Fruit fly (Drosophila melanogaster) ovary, adult (tissue): ENCODE measurements around the gene alpha-Est6.

Experiments used
- CG17801 ChIP-seq: fragments of 200-800 bp; optimal IDR thresholded peaks from 2 replicates; lab custom pipeline; 2019; ENCODE audit warnings: missing biosample characterization, mild to moderate bottlenecking, missing genetic modification characterization, moderate library complexity; ENCODE audit not compliant: partially characterized antibody

alpha-Est6 gene

dm6 chr3R:7475708-7476107 is 52.9 kb downstream of the alpha-Est6 start:
- no peak for TF ChIP-seq CG17801 (GFP tag; lab: Kevin White, UChicago)

- TF ChIP-seq CG17801 (GFP tag; lab: Kevin White, UChicago), result peak; percentile 81
These were observed 53.9 kb downstream of the alpha-Est6 start for dm6 chr3R:7474616-7475120.
